Worm (Caenorhabditis elegans): ENCODE data around the gene C05C10.5.

DNA sequence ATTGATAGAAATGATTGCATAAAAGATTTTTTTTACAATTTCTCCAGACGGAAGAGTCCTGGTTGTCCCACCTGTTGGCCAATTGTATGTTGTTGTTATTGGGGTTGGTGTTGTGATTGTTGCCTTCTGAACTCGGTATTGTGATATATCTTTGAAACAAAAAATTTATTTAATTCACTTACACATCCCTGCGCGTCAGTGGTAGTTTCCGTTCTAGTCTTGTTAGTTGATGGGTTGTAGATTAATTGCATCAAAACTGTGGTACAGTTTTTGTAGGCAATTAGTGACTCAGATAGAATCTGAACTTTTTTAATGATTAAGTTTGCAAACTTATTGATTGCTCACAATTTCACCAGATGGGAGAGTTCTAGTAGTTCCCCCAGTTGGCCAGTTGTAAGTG is 34.4 kb upstream of the C05C10.5 start:
- TF ChIP-seq klf-2 (GFP tag; conservative IDR thresholded peaks at IDR 0.05), result no peak
- no peak for TF ChIP-seq cog-1 (tag; optimal IDR thresholded peaks at IDR 0.05)
- no peak for TF ChIP-seq flt-1 (GFP tag; IDR thresholded peaks at IDR 0.05)
- no peak for TF ChIP-seq tab-1 (GFP tag; IDR thresholded peaks at IDR 0.05)
- no peak for TF ChIP-seq ref-1 (GFP tag; conservative IDR thresholded peaks at IDR 0.05)
- TF ChIP-seq T22C8.4 (GFP tag; IDR thresholded peaks at IDR 0.05), result no peak
- no peak for TF ChIP-seq ztf-23 (GFP tag; IDR thresholded peaks at IDR 0.05)
- no peak for TF ChIP-seq med-1 (GFP tag; optimal IDR thresholded peaks at IDR 0.05; ENCODE audit: insufficient read depth)
- no peak for TF ChIP-seq ztf-29 (GFP tag; IDR thresholded peaks at IDR 0.05)

All from whole organism, midembryonic.